Worm (Caenorhabditis elegans) whole organism, midembryonic: ENCODE results near the gene bgal-1.

Source experiments
- T22C8.4 ChIP-seq: fragments of 200-800 bp; sonication (Bioruptor generic); IDR thresholded peaks from 2 replicates; pipeline ENCODE4 v1.3.6; 2022; ENCODE audit warnings: missing genetic modification characterization, missing compliant biosample characterization
- cog-1 ChIP-seq: sonication (generic microtip); optimal IDR thresholded peaks from 2 replicates; lab custom pipeline; 2016; ENCODE audit warnings: missing genetic modification characterization, missing compliant biosample characterization
- flt-1 ChIP-seq: fragments of 200-800 bp; sonication (Bioruptor generic); IDR thresholded peaks from 2 replicates; pipeline ENCODE4 v1.3.6; 2022; ENCODE audit warnings: missing genetic modification characterization, missing compliant biosample characterization
- klf-2 ChIP-seq: fragments of 200-800 bp; sonication (Bioruptor generic); conservative IDR thresholded peaks from 2 replicates; pipeline ENCODE4 v1.3.6; 2022; ENCODE audit warnings: missing genetic modification reagents, missing genetic modification characterization, missing compliant biosample characterization
- med-1 ChIP-seq: sonication (generic microtip); optimal IDR thresholded peaks from 2 replicates; lab custom pipeline; 2017; ENCODE audit warnings: missing genetic modification characterization, mild to moderate bottlenecking, missing compliant biosample characterization, antibody characterized with exemption, missing genetic modification reagents; ENCODE audit not compliant: insufficient read depth
- ref-1 ChIP-seq: fragments of 200-800 bp; sonication (Bioruptor generic); conservative IDR thresholded peaks from 2 replicates; pipeline ENCODE4 v1.3.6; 2022; ENCODE audit warnings: missing genetic modification reagents, missing genetic modification characterization, missing compliant biosample characterization
- tab-1 ChIP-seq: fragments of 200-800 bp; sonication (Bioruptor generic); IDR thresholded peaks from 2 replicates; pipeline ENCODE4 v1.3.6; 2022; ENCODE audit warnings: missing genetic modification characterization, missing compliant biosample characterization
- ztf-23 ChIP-seq: fragments of 200-800 bp; sonication (Bioruptor generic); IDR thresholded peaks from 2 replicates; pipeline ENCODE4 v1.3.6; 2022; ENCODE audit warnings: missing genetic modification reagents, missing genetic modification characterization, missing compliant biosample characterization
- ztf-29 ChIP-seq: fragments of 200-800 bp; sonication (Bioruptor generic); IDR thresholded peaks from 2 replicates; pipeline ENCODE4 v1.3.6; 2022; ENCODE audit warnings: missing genetic modification reagents, missing genetic modification characterization, missing compliant biosample characterization

ce11 chrV:11245029-11245428 lies 19.2 kb upstream of the bgal-1 start:
- TF ChIP-seq ref-1 (GFP tag; lab: Robert Waterston, UW) (no peak), ztf-23 (GFP tag; lab: Robert Waterston, UW) (no peak), tab-1 (GFP tag; lab: Robert Waterston, UW) (no peak), ztf-29 (GFP tag; lab: Robert Waterston, UW) (no peak), flt-1 (GFP tag; lab: Robert Waterston, UW) (no peak), cog-1 (tag; lab: Kevin White, UChicago) (no peak), med-1 (GFP tag; lab: Kevin White, UChicago) (no peak), klf-2 (GFP tag; lab: Robert Waterston, UW) (no peak), T22C8.4 (GFP tag; lab: Robert Waterston, UW) (no peak)
